Worm (Caenorhabditis elegans): ENCODE measurements around the gene trp-2.

Gene trp-2

DNA sequence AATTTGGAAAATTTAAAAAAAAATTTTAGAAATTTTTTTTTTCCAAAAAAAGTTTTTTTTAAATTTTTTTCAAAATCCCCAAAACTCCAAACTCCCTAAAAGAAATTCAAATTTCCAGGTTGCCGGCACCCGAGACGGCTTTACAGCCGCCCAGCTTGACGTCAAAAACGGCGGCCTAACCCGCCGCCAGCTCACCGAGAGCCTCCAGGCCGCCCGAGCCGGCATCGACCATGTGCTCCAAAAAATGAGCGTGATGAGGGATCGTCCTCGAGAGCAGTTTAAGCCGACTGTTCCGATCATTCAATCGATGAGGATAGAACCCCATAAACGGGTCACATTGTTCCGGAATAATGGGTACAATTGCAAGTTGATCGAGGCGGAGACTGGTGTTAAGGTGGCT lies 52.1 kb downstream of the trp-2 start:
- TF ChIP-seq B0310.2 (tag; optimal IDR thresholded peaks at IDR 0.05) (no peak), ceh-36 (tag; optimal IDR thresholded peaks at IDR 0.05) (no peak), hmbx-1 (tag; optimal IDR thresholded peaks at IDR 0.05) (no peak), ama-1 (optimal IDR thresholded peaks at IDR 0.05) (no peak), hmg-4 (GFP tag; optimal IDR thresholded peaks at IDR 0.05) (no peak), ets-7 (tag; optimal IDR thresholded peaks at IDR 0.05) (no peak), aly-1 (tag; optimal IDR thresholded peaks at IDR 0.05) (no peak), scrt-1 (GFP tag; IDR thresholded peaks at IDR 0.05) (no peak), tbx-37 (GFP tag; conservative IDR thresholded peaks at IDR 0.05) (no peak), ceh-13 (GFP tag; optimal IDR thresholded peaks at IDR 0.05) (no peak), pes-1 (GFP tag; IDR thresholded peaks at IDR 0.05) (no peak), hnd-1 (tag; optimal IDR thresholded peaks at IDR 0.05) (no peak), F13C5.2 (tag; optimal IDR thresholded peaks at IDR 0.05) (no peak), sea-1 (GFP tag; conservative IDR thresholded peaks at IDR 0.05) (no peak), tbx-11 (GFP tag; IDR thresholded peaks at IDR 0.05) (no peak), flt-1 (GFP tag; IDR thresholded peaks at IDR 0.05) (no peak), tra-4 (tag; optimal IDR thresholded peaks at IDR 0.05) (no peak)
